Fruit fly (Drosophila melanogaster) S2 (cell line): Measurements from ENCODE around the gene Pp2C1.

Experiments
- CG8478 ChIP-seq: fragments of >200 bp; optimal IDR thresholded peaks from 2 replicates; lab custom pipeline; 2018
- CTCF ChIP-seq, 2 experiments: fragments of >200 bp; optimal IDR thresholded peaks; 2 replicates each; lab custom pipeline; 2018

dm6 chrX:4671194-4671626 lies 15.5 kb downstream of the Pp2C1 start:
- no peak for TF ChIP-seq CG8478 (lab: Kevin White, UChicago)
- TF ChIP-seq CTCF (optimal IDR thresholded peaks at IDR 0.05; lab: Kevin White, UChicago) = no peak
